Worm (Caenorhabditis elegans): ENCODE measurements around the gene F57G4.1.

DNA sequence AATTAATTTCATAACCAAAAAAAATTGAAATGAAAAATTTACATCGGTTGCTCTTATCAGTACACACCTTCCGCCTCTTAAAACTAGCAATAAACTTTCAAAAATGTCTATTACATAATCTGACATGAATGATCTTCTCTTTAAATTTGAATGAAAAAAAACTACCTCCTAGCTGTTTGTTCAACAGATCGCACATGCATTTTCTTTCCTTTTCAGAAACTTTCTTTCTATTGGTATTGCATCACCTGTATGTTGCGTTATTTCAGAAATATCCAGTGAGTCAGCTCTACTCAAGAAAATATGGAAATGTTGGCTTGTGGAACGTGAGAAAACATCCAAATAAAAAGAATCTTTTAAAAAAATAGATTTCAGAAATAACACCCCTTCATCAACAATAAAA, at the start of gene F57G4.1:
- TF ChIP-seq snpc-4 (tag; optimal IDR thresholded peaks at IDR 0.05) (no peak), drap-1 (GFP tag; optimal IDR thresholded peaks at IDR 0.05) (no peak), nhr-2 (tag; optimal IDR thresholded peaks at IDR 0.05) (no peak), mep-1 (tag; optimal IDR thresholded peaks at IDR 0.05) (no peak), nhr-237 (tag; optimal IDR thresholded peaks at IDR 0.05) (no peak), cnd-1 (tag; optimal IDR thresholded peaks at IDR 0.05) (no peak), nhr-76 (tag; optimal IDR thresholded peaks at IDR 0.05) (no peak)
